Fruit fly (Drosophila melanogaster) whole organism, embryonic: ENCODE data around the gene Lsp2.

Source experiments
- Atf3 ChIP-seq: fragments of 200-800 bp; sonication (Bioruptor generic); optimal IDR thresholded peaks from 3 replicates; lab custom pipeline; 2016; ENCODE audit warnings: missing biosample characterization, missing genetic modification characterization
- CG10209 ChIP-seq: fragments of 200-800 bp; sonication (Bioruptor generic); optimal IDR thresholded peaks from 3 replicates; lab custom pipeline; 2017; ENCODE audit warnings: missing biosample characterization, mild to moderate bottlenecking, missing genetic modification characterization, missing genetic modification reagents
- CG11247 ChIP-seq: fragments of 200-800 bp; sonication (Bioruptor generic); IDR thresholded peaks from 2 replicates; pipeline ENCODE4 v1.3.6; 2022; ENCODE audit warnings: missing biosample characterization, missing genetic modification characterization
- CG11398 ChIP-seq: fragments of 200-800 bp; sonication (Bioruptor generic); optimal IDR thresholded peaks from 2 replicates; lab custom pipeline; 2016; ENCODE audit warnings: missing biosample characterization, missing genetic modification characterization
- CG11456 ChIP-seq: fragments of 200-800 bp; sonication (Bioruptor generic); IDR thresholded peaks from 3 replicates; pipeline ENCODE4 v1.3.6; 2022; ENCODE audit warnings: missing biosample characterization, missing genetic modification characterization
- CG14710 ChIP-seq: fragments of 200-800 bp; sonication (Bioruptor generic); optimal IDR thresholded peaks from 3 replicates; lab custom pipeline; 2019; ENCODE audit warnings: missing biosample characterization, mild to moderate bottlenecking, missing genetic modification characterization, moderate library complexity
- CG15073 ChIP-seq: fragments of 200-800 bp; sonication (Bioruptor generic); optimal IDR thresholded peaks from 2 replicates; lab custom pipeline; 2016; ENCODE audit warnings: missing biosample characterization, missing genetic modification characterization
- CG15269 ChIP-seq: fragments of 200-800 bp; sonication (Bioruptor generic); optimal IDR thresholded peaks from 2 replicates; lab custom pipeline; 2018; ENCODE audit warnings: missing biosample characterization, mild to moderate bottlenecking, missing genetic modification characterization, moderate library complexity
- CG16813 ChIP-seq: fragments of 200-800 bp; sonication (Bioruptor generic); IDR thresholded peaks from 3 replicates; pipeline ENCODE4 v1.3.6; 2022; ENCODE audit warnings: missing biosample characterization, missing genetic modification characterization; ENCODE audit not compliant: partially characterized antibody
- CG16815 ChIP-seq: fragments of 200-800 bp; sonication (Bioruptor generic); optimal IDR thresholded peaks from 3 replicates; lab custom pipeline; 2017; ENCODE audit warnings: missing biosample characterization, mild to moderate bottlenecking, missing genetic modification characterization
- CG18011 ChIP-seq: fragments of 200-800 bp; sonication (Bioruptor generic); optimal IDR thresholded peaks from 2 replicates; lab custom pipeline; 2017; ENCODE audit warnings: missing biosample characterization, missing genetic modification characterization, mild to moderate bottlenecking, moderate library complexity, missing genotype
- CG31224 ChIP-seq: fragments of 200-800 bp; sonication (Bioruptor generic); IDR thresholded peaks from 2 replicates; pipeline ENCODE4 v1.3.6; 2022; ENCODE audit warnings: missing biosample characterization, missing genetic modification characterization
- CG32767 ChIP-seq: fragments of 200-800 bp; sonication (Bioruptor generic); IDR thresholded peaks from 2 replicates; pipeline ENCODE4 v1.3.6; 2022; ENCODE audit warnings: missing biosample characterization, missing genetic modification characterization
- CG3281 ChIP-seq: fragments of 200-800 bp; sonication (Bioruptor generic); optimal IDR thresholded peaks from 3 replicates; lab custom pipeline; 2017; ENCODE audit warnings: missing biosample characterization, mild to moderate bottlenecking, missing genetic modification characterization
- CG3407 ChIP-seq: fragments of 200-800 bp; sonication (Bioruptor generic); optimal IDR thresholded peaks from 2 replicates; lab custom pipeline; 2018; ENCODE audit warnings: missing biosample characterization, mild to moderate bottlenecking, missing genetic modification characterization
- CG3726 ChIP-seq: fragments of 200-800 bp; sonication (Bioruptor generic); IDR thresholded peaks from 3 replicates; pipeline ENCODE4, ENCODE4 v1.3.6; 2022; ENCODE audit warnings: missing biosample characterization, missing genetic modification characterization
- CG4328 ChIP-seq: fragments of 200-800 bp; sonication (Bioruptor generic); optimal IDR thresholded peaks from 3 replicates; lab custom pipeline; 2017; ENCODE audit warnings: missing biosample characterization, missing genetic modification reagents, missing genetic modification characterization
- CG4820 ChIP-seq: fragments of 200-800 bp; sonication (Bioruptor generic); optimal IDR thresholded peaks from 3 replicates; lab custom pipeline; 2016; ENCODE audit warnings: missing biosample characterization, missing genetic modification characterization
- CG6791 ChIP-seq: fragments of 200-800 bp; sonication (Bioruptor generic); IDR thresholded peaks from 3 replicates; pipeline ENCODE4 v1.3.6; 2022; ENCODE audit warnings: missing biosample characterization, missing genetic modification characterization; ENCODE audit not compliant: partially characterized antibody
- CG7786 ChIP-seq: fragments of 200-800 bp; sonication (Bioruptor generic); optimal IDR thresholded peaks from 2 replicates; lab custom pipeline; 2016; ENCODE audit warnings: missing biosample characterization, missing genetic modification characterization
- CG8478 ChIP-seq: fragments of >200 bp; optimal IDR thresholded peaks from 2 replicates; lab custom pipeline; 2018
- CG9437 ChIP-seq: fragments of 200-800 bp; sonication (Bioruptor generic); optimal IDR thresholded peaks from 2 replicates; lab custom pipeline; 2018; ENCODE audit warnings: missing biosample characterization, mild to moderate bottlenecking, missing genetic modification characterization
- CG9797 ChIP-seq: fragments of 200-800 bp; sonication (Bioruptor generic); optimal IDR thresholded peaks from 3 replicates; lab custom pipeline; 2018; ENCODE audit warnings: missing biosample characterization, mild to moderate bottlenecking, missing genetic modification characterization
- Camta ChIP-seq: fragments of 200-800 bp; sonication (Bioruptor generic); optimal IDR thresholded peaks from 2 replicates; lab custom pipeline; 2016; ENCODE audit warnings: missing biosample characterization, missing genetic modification characterization
- Elba2 ChIP-seq: fragments of 200-800 bp; sonication (Bioruptor generic); optimal IDR thresholded peaks from 3 replicates; lab custom pipeline; 2016; ENCODE audit warnings: missing biosample characterization, missing genetic modification characterization
- Ets65A ChIP-seq: fragments of 200-800 bp; sonication (Bioruptor generic); peaks from one replicate; lab custom pipeline; 2016; ENCODE audit warnings: missing biosample characterization, missing genetic modification characterization
- GATAe ChIP-seq: fragments of 200-800 bp; sonication (Bioruptor generic); conservative IDR thresholded peaks from 2 replicates; pipeline ENCODE4 v1.3.6; 2022; ENCODE audit warnings: missing biosample characterization, missing genetic modification characterization
- HLHmδ ChIP-seq: fragments of 200-800 bp; sonication (Bioruptor generic); optimal IDR thresholded peaks from 2 replicates; lab custom pipeline; 2018; ENCODE audit warnings: missing biosample characterization, mild to moderate bottlenecking, missing genetic modification characterization, moderate library complexity
- Lpt ChIP-seq: fragments of >200 bp; optimal IDR thresholded peaks from 2 replicates; lab custom pipeline; 2018; ENCODE audit warnings: missing biosample characterization, missing genetic modification characterization
- Meics ChIP-seq: fragments of 200-800 bp; sonication (Bioruptor generic); optimal IDR thresholded peaks from 2 replicates; lab custom pipeline; 2017; ENCODE audit warnings: missing biosample characterization, mild to moderate bottlenecking, missing genetic modification characterization
- NC2β ChIP-seq: fragments of 200-800 bp; sonication (Bioruptor generic); optimal IDR thresholded peaks from 2 replicates; lab custom pipeline; 2016; ENCODE audit warnings: missing biosample characterization, missing genetic modification characterization
- NFAT ChIP-seq: fragments of 200-800 bp; sonication (Bioruptor generic); IDR thresholded peaks from 2 replicates; pipeline ENCODE4 v1.3.6; 2022; ENCODE audit warnings: missing biosample characterization, missing genetic modification characterization
- Nf-YC ChIP-seq: fragments of 200-800 bp; optimal IDR thresholded peaks from 3 replicates; lab custom pipeline; 2019; ENCODE audit warnings: missing biosample characterization, mild to moderate bottlenecking, missing genetic modification characterization, moderate library complexity
- bbx ChIP-seq: fragments of 200-800 bp; sonication (Bioruptor generic); IDR thresholded peaks from 2 replicates; pipeline ENCODE4 v1.3.6; 2022; ENCODE audit warnings: missing biosample characterization, missing genetic modification characterization; ENCODE audit not compliant: partially characterized antibody
- cato ChIP-seq: fragments of 200-800 bp; sonication (Bioruptor generic); optimal IDR thresholded peaks from 2 replicates; lab custom pipeline; 2016; ENCODE audit warnings: missing biosample characterization, missing genetic modification characterization, borderline replicate concordance
- crp ChIP-seq, 2 experiments: fragments of 200-800 bp; sonication (Bioruptor generic); optimal IDR thresholded peaks; 2 replicates in 1 of 2; 3 replicates in 1 of 2; lab custom pipeline; 2017; ENCODE audit warnings: missing biosample characterization in 2 of 2, missing genetic modification characterization in 2 of 2, mild to moderate bottlenecking in 1 of 2, moderate library complexity in 1 of 2
- dmrt99B ChIP-seq: fragments of 200-800 bp; sonication (Bioruptor generic); optimal IDR thresholded peaks from 2 replicates; lab custom pipeline; 2018; ENCODE audit warnings: missing biosample characterization, mild to moderate bottlenecking, missing genetic modification characterization, moderate library complexity
- ewg ChIP-seq: fragments of 200-800 bp; sonication (Bioruptor generic); optimal IDR thresholded peaks from 3 replicates; lab custom pipeline; 2017; ENCODE audit warnings: mild to moderate bottlenecking, missing biosample characterization, missing genetic modification reagents, missing genetic modification characterization
- eyg ChIP-seq: fragments of 200-800 bp; sonication (Bioruptor generic); optimal IDR thresholded peaks from 3 replicates; lab custom pipeline; 2016; ENCODE audit warnings: missing biosample characterization, missing genetic modification characterization
- fd3F ChIP-seq: fragments of 200-800 bp; sonication (Bioruptor generic); optimal IDR thresholded peaks from 2 replicates; lab custom pipeline; 2018; ENCODE audit warnings: missing biosample characterization, mild to moderate bottlenecking, missing genetic modification characterization, moderate library complexity
- gcm2 ChIP-seq: fragments of 200-800 bp; sonication (Bioruptor generic); optimal IDR thresholded peaks from 2 replicates; lab custom pipeline; 2016; ENCODE audit warnings: missing biosample characterization, missing genetic modification characterization
- hbn ChIP-seq: fragments of 200-800 bp; sonication (Bioruptor generic); IDR thresholded peaks from 2 replicates; pipeline ENCODE4 v1.3.6; 2022; ENCODE audit warnings: missing biosample characterization, missing genetic modification characterization; ENCODE audit not compliant: partially characterized antibody
- mirr ChIP-seq: fragments of 200-800 bp; sonication (Bioruptor generic); optimal IDR thresholded peaks from 3 replicates; lab custom pipeline; 2018; ENCODE audit warnings: missing biosample characterization, mild to moderate bottlenecking, missing genetic modification characterization
- pzg ChIP-seq: fragments of 200-800 bp; sonication (Bioruptor generic); optimal IDR thresholded peaks from 3 replicates; lab custom pipeline; 2018; ENCODE audit warnings: missing biosample characterization, mild to moderate bottlenecking, missing genetic modification characterization, moderate library complexity
- scrt ChIP-seq: fragments of 200-800 bp; sonication (Bioruptor generic); optimal IDR thresholded peaks from 2 replicates; lab custom pipeline; 2018; ENCODE audit warnings: missing biosample characterization, mild to moderate bottlenecking, missing genetic modification characterization, moderate library complexity
- slou ChIP-seq: fragments of 200-800 bp; sonication (Bioruptor generic); optimal IDR thresholded peaks from 3 replicates; lab custom pipeline; 2016; ENCODE audit warnings: missing biosample characterization, missing genetic modification characterization
- tll ChIP-seq, 2 experiments: fragments of 200-800 bp in 1 of 2; fragments of >200 bp in 1 of 2; sonication (Bioruptor generic) in 1 of 2; optimal IDR thresholded peaks; 2 replicates each; lab custom pipeline; 2017 to 2019; ENCODE audit warnings: missing biosample characterization in 2 of 2, missing genetic modification characterization in 2 of 2, mild to moderate bottlenecking in 1 of 2, moderate library complexity in 1 of 2
- zen ChIP-seq: fragments of 200-800 bp; sonication (Bioruptor generic); optimal IDR thresholded peaks from 3 replicates; lab custom pipeline; 2018; ENCODE audit warnings: missing biosample characterization, mild to moderate bottlenecking, missing genetic modification characterization, moderate library complexity

Lsp2 gene

dm6 chr3L:12111081-12111958 is 17.9 kb upstream of the Lsp2 start (continued):
- TF ChIP-seq hbn (GFP tag; lab: Robert Waterston, UW) (no peak), CG7786 (GFP tag; lab: Kevin White, UChicago) (no peak), Atf3 (GFP tag; lab: Kevin White, UChicago) (no peak), CG32767 (GFP tag; lab: Robert Waterston, UW) (peak; percentile 82), fd3F (GFP tag; lab: Kevin White, UChicago) (peak; percentile 81), CG3281 (GFP tag; lab: Kevin White, UChicago) (peak; percentile 64), CG16813 (GFP tag; lab: Robert Waterston, UW) (no peak), CG9437 (GFP tag; lab: Kevin White, UChicago) (peak; percentile 89), CG11247 (GFP tag; lab: Robert Waterston, UW) (no peak; the same call in 1 of the 2 replicates), Camta (GFP tag; lab: Kevin White, UChicago) (no peak), mirr (GFP tag; lab: Kevin White, UChicago) (no peak), CG3407 (GFP tag; lab: Kevin White, UChicago) (peak; percentile 57), CG4820 (GFP tag; lab: Kevin White, UChicago) (peak; percentile 60), CG31224 (GFP tag; lab: Robert Waterston, UW) (no peak), scrt (GFP tag; lab: Kevin White, UChicago) (no peak), Meics (GFP tag; lab: Kevin White, UChicago) (peak; percentile 82), CG16815 (peak; percentile 69), dmrt99B (tag; lab: Kevin White, UChicago) (peak; percentile 89), CG11398 (peak; percentile 36), cato (GFP tag; lab: Kevin White, UChicago) (peak; percentile 60), HLHmδ (GFP tag; lab: Kevin White, UChicago) (no peak), Lpt (no peak), CG14710 (tag; lab: Kevin White, UChicago) (peak; percentile 94), CG15269 (peak; percentile 90), tll (GFP tag; optimal IDR thresholded peaks at IDR 0.05; lab: Kevin White, UChicago) (no peak), bbx (GFP tag; lab: Robert Waterston, UW) (no peak), pzg (no peak), CG10209 (GFP tag; lab: Kevin White, UChicago) (peak; percentile 83), eyg (GFP tag; lab: Kevin White, UChicago) (no peak), CG18011 (GFP tag; lab: Kevin White, UChicago) (no peak), NC2β (GFP tag; lab: Kevin White, UChicago) (no peak), CG4328 (GFP tag; lab: Kevin White, UChicago) (peak; percentile 57), GATAe (GFP tag; lab: Robert Waterston, UW) (no peak), CG11456 (no peak), crp (GFP tag; optimal IDR thresholded peaks at IDR 0.05; lab: Kevin White, UChicago) (peak in 1 of 2 experiments; percentile 3), Nf-YC (tag; lab: Kevin White, UChicago) (peak; percentile 67), CG9797 (GFP tag; lab: Kevin White, UChicago) (no peak), CG15073 (GFP tag; lab: Kevin White, UChicago) (peak; percentile 27), CG3726 (GFP tag; lab: Robert Waterston, UW) (peak; percentile 63; the same call in 1 of the 3 replicates), CG6791 (GFP tag; lab: Robert Waterston, UW) (no peak), ewg (GFP tag; lab: Kevin White, UChicago) (peak; percentile 64), Ets65A (GFP tag; lab: Kevin White, UChicago) (peak; percentile 96), CG8478 (lab: Kevin White, UChicago) (no peak), Elba2 (GFP tag; lab: Kevin White, UChicago) (no peak), gcm2 (GFP tag; lab: Kevin White, UChicago) (no peak), slou (GFP tag; lab: Kevin White, UChicago) (no peak), NFAT (GFP tag; lab: Robert Waterston, UW) (no peak), zen (tag; lab: Kevin White, UChicago) (peak; percentile 82)
